Worm (Caenorhabditis elegans) whole organism, young adult: Measurements from ENCODE around the gene T16G1.3.

Source experiments
- D2030.7 ChIP-seq: fragments of 200-800 bp; sonication (Bioruptor generic); IDR thresholded peaks from 2 replicates; pipeline ENCODE4 v1.3.6; 2022; ENCODE audit warnings: missing genetic modification reagents, missing genetic modification characterization, missing compliant biosample characterization
- F23B12.7 ChIP-seq: sonication (generic microtip); optimal IDR thresholded peaks from 2 replicates; lab custom pipeline; 2017; ENCODE audit warnings: missing genetic modification characterization, mild to moderate bottlenecking, missing compliant biosample characterization, antibody characterized with exemption, moderate library complexity; ENCODE audit not compliant: insufficient read depth
- F57C9.4 ChIP-seq: sonication (generic microtip); optimal IDR thresholded peaks from 2 replicates; lab custom pipeline; 2017; ENCODE audit warnings: mild to moderate bottlenecking, missing genetic modification characterization, missing compliant biosample characterization
- Y56A3A.18 ChIP-seq: fragments of 200-800 bp; sonication (Bioruptor generic); IDR thresholded peaks from 2 replicates; pipeline ENCODE4 v1.3.6; 2022; ENCODE audit warnings: missing genetic modification reagents, missing genetic modification characterization, missing compliant biosample characterization
- chd-7 ChIP-seq: sonication (generic microtip); optimal IDR thresholded peaks from 2 replicates; lab custom pipeline; 2016; ENCODE audit warnings: mild to moderate bottlenecking, missing genetic modification characterization, moderate library complexity, missing compliant biosample characterization
- egl-18 ChIP-seq: fragments of 200-800 bp; sonication (Bioruptor generic); IDR thresholded peaks from 2 replicates; pipeline ENCODE4 v1.3.6; 2022; ENCODE audit warnings: missing genetic modification reagents, missing genetic modification characterization, missing compliant biosample characterization
- lin-26 ChIP-seq: fragments of 200-800 bp; sonication (Bioruptor generic); IDR thresholded peaks from 2 replicates; pipeline ENCODE4 v1.3.6; 2022; ENCODE audit warnings: missing genetic modification reagents, missing genetic modification characterization, missing compliant biosample characterization
- lsl-1 ChIP-seq: fragments of 200-800 bp; sonication (Bioruptor generic); optimal IDR thresholded peaks from 2 replicates; lab custom pipeline; 2018; ENCODE audit warnings: mild to moderate bottlenecking, missing genetic modification characterization, moderate library complexity, missing compliant biosample characterization
- nfya-1 ChIP-seq: sonication (generic microtip); optimal IDR thresholded peaks from 2 replicates; lab custom pipeline; 2017; ENCODE audit warnings: antibody characterized with exemption, missing compliant biosample characterization, missing genetic modification characterization, borderline replicate concordance; ENCODE audit not compliant: insufficient read depth
- nhr-27 ChIP-seq: fragments of 200-800 bp; sonication (Bioruptor generic); optimal IDR thresholded peaks from 2 replicates; lab custom pipeline; 2018; ENCODE audit warnings: mild to moderate bottlenecking, missing genetic modification characterization, moderate library complexity, missing compliant biosample characterization
- nhr-80 ChIP-seq: sonication (generic microtip); optimal IDR thresholded peaks from 2 replicates; lab custom pipeline; 2016; ENCODE audit warnings: missing genetic modification characterization, missing compliant biosample characterization
- snpc-3.4 ChIP-seq: sonication (generic microtip); optimal IDR thresholded peaks from 2 replicates; lab custom pipeline; 2017; ENCODE audit warnings: missing genetic modification characterization, mild to moderate bottlenecking, missing compliant biosample characterization, antibody characterized with exemption, moderate library complexity, missing genotype, missing genetic modification reagents
- somi-1 ChIP-seq: fragments of 200-800 bp; sonication (Bioruptor generic); optimal IDR thresholded peaks from 2 replicates; lab custom pipeline; 2018; ENCODE audit warnings: mild to moderate bottlenecking, missing genetic modification characterization, missing compliant biosample characterization
- unc-130 ChIP-seq: sonication (generic microtip); optimal IDR thresholded peaks from 2 replicates; lab custom pipeline; 2016; ENCODE audit warnings: missing genetic modification reagents, missing genetic modification characterization, missing compliant biosample characterization

- TF ChIP-seq somi-1 = no peak
- no peak for TF ChIP-seq Y56A3A.18 (GFP tag; lab: Robert Waterston, UW)
- TF ChIP-seq chd-7 (tag; lab: Kevin White, UChicago) = no peak
- TF ChIP-seq nhr-27 = no peak
- TF ChIP-seq lsl-1 (GFP tag; lab: Kevin White, UChicago) = no peak
- no peak for TF ChIP-seq nfya-1 (tag; lab: Kevin White, UChicago)
- TF ChIP-seq F23B12.7 (tag; lab: Kevin White, UChicago) = no peak
- no peak for TF ChIP-seq D2030.7 (GFP tag; lab: Robert Waterston, UW)
- TF ChIP-seq F57C9.4 (tag; lab: Kevin White, UChicago) = no peak
- no peak for TF ChIP-seq lin-26 (GFP tag; lab: Robert Waterston, UW)
- TF ChIP-seq snpc-3.4 (tag; lab: Kevin White, UChicago) = no peak
- TF ChIP-seq egl-18 = no peak
- no peak for TF ChIP-seq nhr-80 (tag; lab: Kevin White, UChicago)
- no peak for TF ChIP-seq unc-130 (GFP tag; lab: Kevin White, UChicago)
Observed at ce11 chrV:12907436-12907835, 36.7 kb downstream of the T16G1.3 start.
